Worm (Caenorhabditis elegans) whole organism, midembryonic: ENCODE results near the gene T22C8.3.

Experiments
- T22C8.4 ChIP-seq: fragments of 200-800 bp; sonication (Bioruptor generic); IDR thresholded peaks from 2 replicates; pipeline ENCODE4 v1.3.6; 2022; ENCODE audit warnings: missing genetic modification characterization, missing compliant biosample characterization
- cog-1 ChIP-seq: sonication (generic microtip); optimal IDR thresholded peaks from 2 replicates; lab custom pipeline; 2016; ENCODE audit warnings: missing genetic modification characterization, missing compliant biosample characterization
- flt-1 ChIP-seq: fragments of 200-800 bp; sonication (Bioruptor generic); IDR thresholded peaks from 2 replicates; pipeline ENCODE4 v1.3.6; 2022; ENCODE audit warnings: missing genetic modification characterization, missing compliant biosample characterization
- klf-2 ChIP-seq: fragments of 200-800 bp; sonication (Bioruptor generic); conservative IDR thresholded peaks from 2 replicates; pipeline ENCODE4 v1.3.6; 2022; ENCODE audit warnings: missing genetic modification reagents, missing genetic modification characterization, missing compliant biosample characterization
- med-1 ChIP-seq: sonication (generic microtip); optimal IDR thresholded peaks from 2 replicates; lab custom pipeline; 2017; ENCODE audit warnings: missing genetic modification characterization, mild to moderate bottlenecking, missing compliant biosample characterization, antibody characterized with exemption, missing genetic modification reagents; ENCODE audit not compliant: insufficient read depth
- ref-1 ChIP-seq: fragments of 200-800 bp; sonication (Bioruptor generic); conservative IDR thresholded peaks from 2 replicates; pipeline ENCODE4 v1.3.6; 2022; ENCODE audit warnings: missing genetic modification reagents, missing genetic modification characterization, missing compliant biosample characterization
- tab-1 ChIP-seq: fragments of 200-800 bp; sonication (Bioruptor generic); IDR thresholded peaks from 2 replicates; pipeline ENCODE4 v1.3.6; 2022; ENCODE audit warnings: missing genetic modification characterization, missing compliant biosample characterization
- ztf-23 ChIP-seq: fragments of 200-800 bp; sonication (Bioruptor generic); IDR thresholded peaks from 2 replicates; pipeline ENCODE4 v1.3.6; 2022; ENCODE audit warnings: missing genetic modification reagents, missing genetic modification characterization, missing compliant biosample characterization
- ztf-29 ChIP-seq: fragments of 200-800 bp; sonication (Bioruptor generic); IDR thresholded peaks from 2 replicates; pipeline ENCODE4 v1.3.6; 2022; ENCODE audit warnings: missing genetic modification reagents, missing genetic modification characterization, missing compliant biosample characterization

DNA sequence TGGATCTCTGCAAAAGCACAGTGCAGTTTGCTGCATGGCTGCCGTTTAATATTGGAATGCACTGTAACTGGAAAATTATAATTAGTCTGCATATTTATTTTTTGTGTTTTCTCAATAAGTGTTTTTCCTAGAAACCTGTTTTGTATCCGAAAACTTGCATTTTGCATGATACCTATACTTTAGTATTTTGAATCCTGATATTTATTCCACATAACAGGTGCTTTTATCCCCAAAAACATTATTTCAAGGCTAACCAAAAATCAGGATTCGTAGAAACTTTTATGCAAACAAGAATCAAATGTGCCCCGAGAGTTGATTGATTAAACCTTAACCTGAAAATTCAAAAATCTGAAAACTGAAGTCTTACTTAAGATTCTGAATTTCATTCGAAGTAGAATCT, 11.2 kb downstream of the T22C8.3 start:
- TF ChIP-seq ztf-29 (GFP tag; lab: Robert Waterston, UW) (no peak), tab-1 (no peak), med-1 (GFP tag; lab: Kevin White, UChicago) (no peak), T22C8.4 (GFP tag; lab: Robert Waterston, UW) (no peak), cog-1 (tag; lab: Kevin White, UChicago) (no peak), flt-1 (GFP tag; lab: Robert Waterston, UW) (no peak), ref-1 (GFP tag; lab: Robert Waterston, UW) (no peak), klf-2 (GFP tag; lab: Robert Waterston, UW) (no peak), ztf-23 (no peak)
